Fruit fly (Drosophila melanogaster): Measurements from ENCODE around the gene GATAe.

DNA sequence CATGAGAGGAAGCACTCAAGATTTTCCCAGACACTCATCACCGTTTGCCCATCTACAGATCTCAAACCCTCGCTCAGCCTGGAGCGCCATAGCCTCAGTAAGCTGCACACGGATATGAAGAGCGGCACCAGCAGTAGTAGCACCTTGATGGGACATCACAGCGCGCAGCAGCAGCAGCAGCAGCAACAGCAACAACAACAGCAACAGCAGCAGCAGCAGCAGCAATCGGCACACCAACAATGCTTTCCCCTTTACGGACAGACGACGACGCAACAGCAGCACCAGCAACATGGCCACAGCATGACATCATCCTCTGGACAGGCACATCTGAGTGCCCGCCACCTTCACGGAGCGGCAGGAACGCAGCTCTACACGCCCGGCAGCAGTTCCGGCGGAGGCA, 30.7 kb downstream of the GATAe start:
- TF ChIP-seq CG8478 (optimal IDR thresholded peaks at IDR 0.05) (no peak), CTCF (optimal IDR thresholded peaks at IDR 0.05) (no peak)

All from S2 (cell line).